Worm (Caenorhabditis elegans): ENCODE measurements around the gene R144.12.

ce11 chrIII:5027219-5027618, 20.4 kb upstream of the R144.12 start:
- TF ChIP-seq nhr-28 (tag; optimal IDR thresholded peaks at IDR 0.05) (no peak), elt-2 (tag; optimal IDR thresholded peaks at IDR 0.05) (no peak), mdl-1 (tag; optimal IDR thresholded peaks at IDR 0.05) (no peak), pha-4 (tag; optimal IDR thresholded peaks at IDR 0.05) (no peak), nhr-76 (tag; optimal IDR thresholded peaks at IDR 0.05) (no peak), ama-1 (optimal IDR thresholded peaks at IDR 0.05) (no peak), nfya-1 (tag; optimal IDR thresholded peaks at IDR 0.05; ENCODE audit: insufficient read depth) (no peak), fkh-10 (GFP tag; optimal IDR thresholded peaks at IDR 0.05) (no peak), zag-1 (tag; optimal IDR thresholded peaks at IDR 0.05) (no peak), snpc-4 (tag; optimal IDR thresholded peaks at IDR 0.05) (no peak)

Data from whole organism, L3 larva.